In genomic region chr3L:12680445-12680844, dm6 we compare ENCODE assay signal across 2 fruit fly cellular contexts.
TF ChIP-seq lines count a peak whose summit lies in the region.

No protein-coding gene starts in this region.

- TF ChIP-seq CTCF in whole organism, embryonic (GFP tag; optimal IDR thresholded peaks at IDR 0.05; lab: Kevin White, UChicago): no peak

TF ChIP-seq in whole organism, embryonic, 481 proteins besides CTCF, POLR2A, EP300 and RAD21:
- TF ChIP-seq CG32767 (GFP tag; IDR thresholded peaks at IDR 0.05; lab: Robert Waterston, UW) (no peak), CG1832 (GFP tag; optimal IDR thresholded peaks at IDR 0.05; lab: Kevin White, UChicago) (peak; percentile 2), Ets65A (GFP tag; lab: Kevin White, UChicago) (peak; percentile 67)

TF ChIP-seq in whole organism, prepupa, 60 proteins besides CTCF, POLR2A, EP300 and RAD21:
- TF ChIP-seq CG1621 (tag; optimal IDR thresholded peaks at IDR 0.05; lab: Kevin White, UChicago) (no peak), CG4318 (GFP tag; optimal IDR thresholded peaks at IDR 0.05; lab: Kevin White, UChicago) (no peak), Eip75B (GFP tag; optimal IDR thresholded peaks at IDR 0.05; lab: Kevin White, UChicago) (no peak), ss (GFP tag; optimal IDR thresholded peaks at IDR 0.05; lab: Kevin White, UChicago) (peak in 1 of 2 experiments; percentile 81), Eip78C (GFP tag; lab: Kevin White, UChicago) (peak; percentile 10), spab (GFP tag; optimal IDR thresholded peaks at IDR 0.05; lab: Kevin White, UChicago) (no peak)
